Fruit fly (Drosophila melanogaster) whole organism, prepupa: Measurements from ENCODE around the gene CG14356.

Experiments
- Hr39 ChIP-seq: fragments of 200-800 bp; sonication (Bioruptor generic); optimal IDR thresholded peaks from 2 replicates; lab custom pipeline; 2016; ENCODE audit warnings: missing biosample characterization, missing genetic modification characterization
- Sox102F ChIP-seq: fragments of 200-800 bp; sonication (Bioruptor generic); optimal IDR thresholded peaks from 2 replicates; lab custom pipeline; 2016; ENCODE audit warnings: missing biosample characterization, mild to moderate bottlenecking, missing genetic modification characterization
- acj6 ChIP-seq: fragments of 200-800 bp; sonication (Bioruptor generic); optimal IDR thresholded peaks from 3 replicates; lab custom pipeline; 2016; ENCODE audit warnings: missing biosample characterization, missing genetic modification characterization

DNA sequence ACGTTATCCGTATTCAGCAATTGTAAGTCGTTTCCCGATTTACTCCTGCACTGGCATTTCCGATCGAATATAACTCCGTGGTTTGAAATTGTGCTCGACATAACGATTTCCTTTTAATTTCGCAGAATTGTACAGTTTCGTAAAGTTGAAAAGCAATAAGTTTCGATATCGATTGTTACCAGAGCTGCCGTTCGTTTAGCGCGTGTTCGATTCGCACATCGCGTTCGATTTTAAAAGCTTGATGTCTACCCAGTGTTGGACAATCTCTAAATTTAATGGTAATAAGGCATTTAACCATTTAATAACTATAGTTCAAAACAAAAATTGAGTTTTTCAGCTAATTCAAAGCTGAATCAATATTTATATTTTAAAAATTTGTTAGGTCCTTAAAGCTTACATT lies 19.8 kb downstream of the CG14356 start, which contains the start of gene CG14357:
- no peak for TF ChIP-seq Hr39 (GFP tag; lab: Kevin White, UChicago)
- TF ChIP-seq acj6 (GFP tag; lab: Kevin White, UChicago) = no peak
- no peak for TF ChIP-seq Sox102F (GFP tag; lab: Kevin White, UChicago)
